Worm (Caenorhabditis elegans): ENCODE data around the gene R11.4.

The R11.4 gene

ce11 chrX:16172863-16173262 lies 37.6 kb downstream of the R11.4 start:
- TF ChIP-seq nhr-2 (tag; optimal IDR thresholded peaks at IDR 0.05) (no peak), lsy-2 (tag; optimal IDR thresholded peaks at IDR 0.05) (no peak)

DNA sequence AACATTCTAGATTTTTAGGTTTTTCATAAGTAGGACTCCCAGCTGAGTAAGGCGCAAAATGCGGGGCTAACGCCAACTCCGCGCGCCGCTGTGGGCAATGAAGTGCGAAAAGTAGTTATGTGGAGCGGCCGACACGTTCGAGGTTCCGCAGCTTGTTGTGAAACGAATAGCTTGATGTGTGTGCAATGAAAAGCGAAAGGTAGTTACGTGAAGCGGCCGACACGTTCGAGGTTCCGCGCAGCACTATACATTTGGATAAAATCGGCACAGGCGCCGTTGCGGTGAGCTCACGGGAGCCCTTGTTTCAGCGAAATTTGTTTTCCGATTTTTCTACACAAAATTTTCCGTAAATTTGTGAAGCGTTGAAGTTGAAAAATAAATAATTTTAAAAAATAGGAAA lies 43.4 kb downstream of the R11.4 start:
- TF ChIP-seq nhr-28 (tag; optimal IDR thresholded peaks at IDR 0.05) (no peak), flh-1 (GFP tag; optimal IDR thresholded peaks at IDR 0.05) (no peak), lin-13 (tag; optimal IDR thresholded peaks at IDR 0.05) (no peak), lin-32 (GFP tag; optimal IDR thresholded peaks at IDR 0.05) (no peak), nhr-12 (tag; optimal IDR thresholded peaks at IDR 0.05) (no peak), ceh-43 (GFP tag; optimal IDR thresholded peaks at IDR 0.05) (no peak), nhr-76 (tag; optimal IDR thresholded peaks at IDR 0.05) (no peak), nhr-2 (tag; optimal IDR thresholded peaks at IDR 0.05) (no peak), bed-3 (GFP tag; optimal IDR thresholded peaks at IDR 0.05) (no peak), M03D4.4 (tag; optimal IDR thresholded peaks at IDR 0.05) (no peak), drap-1 (GFP tag; optimal IDR thresholded peaks at IDR 0.05) (no peak), elt-3 (tag; optimal IDR thresholded peaks at IDR 0.05) (no peak), mab-5 (tag; optimal IDR thresholded peaks at IDR 0.05) (no peak), nhr-237 (tag; optimal IDR thresholded peaks at IDR 0.05) (no peak), sptf-1 (tag; optimal IDR thresholded peaks at IDR 0.05) (no peak), zip-8 (tag; optimal IDR thresholded peaks at IDR 0.05) (no peak), ceh-83 (GFP tag; optimal IDR thresholded peaks at IDR 0.05) (no peak), elt-1 (tag; optimal IDR thresholded peaks at IDR 0.05; ENCODE audit: borderline replicate concordance, insufficient read depth) (no peak), mls-2 (tag; optimal IDR thresholded peaks at IDR 0.05) (no peak)

DNA sequence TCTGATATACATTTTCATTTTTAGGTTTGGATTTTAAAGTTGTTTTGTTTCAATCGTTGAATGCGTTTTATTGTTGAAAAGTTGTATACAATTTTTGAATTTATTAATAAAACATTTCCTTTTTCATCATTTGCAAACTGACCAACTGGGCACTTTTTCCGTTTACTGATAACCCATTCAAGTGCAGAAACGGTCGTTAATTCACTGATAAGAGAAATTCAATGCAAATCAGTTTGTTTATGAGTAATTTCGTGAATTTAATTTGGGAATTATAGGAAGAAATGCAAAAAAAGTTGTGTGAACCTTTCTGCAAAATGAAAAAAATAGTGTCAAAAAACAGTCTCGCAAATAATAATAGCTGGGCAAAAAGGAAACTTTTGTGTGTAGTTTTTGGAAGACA lies 43.9 kb downstream of the R11.4 start:
- no peak for TF ChIP-seq ham-2 (GFP tag; optimal IDR thresholded peaks at IDR 0.05)
- no peak for TF ChIP-seq elt-1 (tag; optimal IDR thresholded peaks at IDR 0.05; ENCODE audit: borderline replicate concordance, insufficient read depth)
- TF ChIP-seq zip-8 (tag; optimal IDR thresholded peaks at IDR 0.05) = no peak
- no peak for TF ChIP-seq tbx-8 (GFP tag; optimal IDR thresholded peaks at IDR 0.05)
- no peak for TF ChIP-seq blmp-1 (tag; optimal IDR thresholded peaks at IDR 0.05)
- TF ChIP-seq nhr-76 (tag; optimal IDR thresholded peaks at IDR 0.05) = no peak
- no peak for TF ChIP-seq cnd-1 (tag; optimal IDR thresholded peaks at IDR 0.05)
- TF ChIP-seq flh-1 (GFP tag; optimal IDR thresholded peaks at IDR 0.05) = no peak
- TF ChIP-seq nhr-28 (tag; optimal IDR thresholded peaks at IDR 0.05) = no peak
- no peak for TF ChIP-seq nhr-237 (tag; optimal IDR thresholded peaks at IDR 0.05)
- TF ChIP-seq hlh-1 (tag; optimal IDR thresholded peaks at IDR 0.05) = no peak
- TF ChIP-seq unc-120 (tag; optimal IDR thresholded peaks at IDR 0.05; ENCODE audit: poor library complexity, severe bottlenecking) = no peak
- no peak for TF ChIP-seq unc-39 (tag; optimal IDR thresholded peaks at IDR 0.05)

ce11 chrX:16163402-16163801 lies 47.0 kb downstream of the R11.4 start, which contains the start of gene F09C8.1:
TSS of gene F09C8.1 (minus strand) at chrX:16163524.
- TF ChIP-seq mep-1 (tag; optimal IDR thresholded peaks at IDR 0.05) (no peak), mab-5 (tag; optimal IDR thresholded peaks at IDR 0.05) (no peak), sptf-1 (tag; optimal IDR thresholded peaks at IDR 0.05) (no peak), lin-32 (GFP tag; optimal IDR thresholded peaks at IDR 0.05) (no peak), flh-1 (GFP tag; optimal IDR thresholded peaks at IDR 0.05) (no peak), drap-1 (GFP tag; optimal IDR thresholded peaks at IDR 0.05) (no peak), ceh-83 (GFP tag; optimal IDR thresholded peaks at IDR 0.05) (no peak), M03D4.4 (tag; optimal IDR thresholded peaks at IDR 0.05) (no peak), unc-62 (GFP tag; optimal IDR thresholded peaks at IDR 0.05) (no peak), zip-8 (tag; optimal IDR thresholded peaks at IDR 0.05) (no peak)

- TF ChIP-seq ztf-11 (tag; optimal IDR thresholded peaks at IDR 0.05) = no peak
- no peak for TF ChIP-seq snpc-4 (tag; optimal IDR thresholded peaks at IDR 0.05)
- no peak for TF ChIP-seq mab-5 (tag; optimal IDR thresholded peaks at IDR 0.05)
- TF ChIP-seq zip-8 (tag; optimal IDR thresholded peaks at IDR 0.05) = no peak
- TF ChIP-seq unc-120 (tag; optimal IDR thresholded peaks at IDR 0.05; ENCODE audit: poor library complexity, severe bottlenecking) = no peak
- TF ChIP-seq blmp-1 (tag; optimal IDR thresholded peaks at IDR 0.05) = no peak
Measured at ce11 chrX:16160924-16161323, 49.5 kb downstream of the R11.4 start.

All from whole organism, mixed stage, embryonic.